Fruit fly (Drosophila melanogaster): Measurements from ENCODE around the gene ics.
A peak's percentile ranks its signal among the peaks of the same experiment; 100 is the strongest.

Gene ics

DNA sequence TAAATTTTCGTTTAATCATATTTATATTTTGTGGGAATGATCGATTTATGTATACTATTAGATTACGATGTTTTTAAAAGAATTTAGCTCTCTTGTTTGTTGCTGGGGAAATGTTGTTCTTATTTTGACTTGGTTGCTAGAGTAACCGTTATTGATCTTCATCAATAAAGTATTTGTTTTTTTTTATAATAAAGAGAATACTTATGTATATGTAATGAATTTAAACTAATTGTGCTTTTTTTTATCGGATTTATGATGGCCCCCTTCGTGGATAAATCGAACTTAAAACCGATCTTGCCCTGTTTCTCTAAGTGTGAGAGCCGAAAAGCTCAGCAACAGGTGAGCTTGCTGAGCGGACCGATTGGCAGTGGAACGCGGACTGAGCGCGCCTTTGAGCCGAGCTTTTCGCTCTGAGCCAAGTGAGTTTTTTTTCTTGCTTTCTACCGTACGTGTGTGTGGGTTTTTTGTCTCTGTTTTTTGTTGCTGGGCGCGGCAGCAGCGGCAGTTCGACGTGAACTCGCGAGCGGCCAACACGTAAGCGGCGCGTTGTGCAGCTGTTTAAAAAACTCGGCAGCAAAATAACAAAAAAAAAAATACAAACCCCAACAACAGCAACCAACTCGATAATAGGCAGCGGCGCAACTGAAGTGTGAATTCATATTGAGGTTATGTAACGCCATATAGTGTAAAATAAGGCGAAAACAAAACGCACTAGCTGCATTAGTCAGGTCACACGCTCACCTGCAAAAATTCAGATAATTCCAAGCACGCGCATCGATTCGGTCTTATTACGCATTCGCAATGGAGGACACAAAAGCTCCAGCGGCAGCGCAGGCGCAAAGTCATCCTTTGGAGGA is 22.9 kb upstream of the ics start, which contains the start of gene CG18507 (continued):
- peak; percentile 24 for TF ChIP-seq OdsH (GFP tag; optimal IDR thresholded peaks at IDR 0.05)
- peak; percentile 9 for TF ChIP-seq CG11902 (GFP tag; optimal IDR thresholded peaks at IDR 0.05)
- peak; percentile 48 for TF ChIP-seq net (GFP tag; optimal IDR thresholded peaks at IDR 0.05)
- TF ChIP-seq CG11762 (GFP tag; optimal IDR thresholded peaks at IDR 0.05; ENCODE audit: insufficient read depth), result no peak
- TF ChIP-seq CG8119 (GFP tag; IDR thresholded peaks at IDR 0.05), result peak; percentile 67; the same call in 2 of the 3 replicates

DNA sequence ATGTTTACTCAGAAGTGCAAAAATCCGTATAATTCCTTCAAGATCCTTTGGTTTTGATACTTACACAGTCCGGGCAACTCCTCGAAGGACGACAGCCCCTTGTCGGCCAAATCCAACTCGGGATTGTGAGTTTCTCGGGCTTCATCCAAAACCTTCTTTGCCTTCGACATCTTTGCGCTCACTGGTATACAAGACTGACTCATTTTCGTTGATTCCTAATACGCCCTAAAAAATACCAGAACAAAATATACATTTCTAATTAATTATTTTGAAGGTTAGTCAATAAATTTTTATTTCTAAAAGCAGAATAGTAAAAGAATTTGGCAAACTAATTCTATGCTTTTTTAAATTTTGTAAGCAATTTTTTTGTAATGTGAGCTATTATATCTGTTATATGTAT is 1.4 kb downstream of the ics start:
- TF ChIP-seq CG8319 (GFP tag; optimal IDR thresholded peaks at IDR 0.05), result no peak
- TF ChIP-seq achi (GFP tag; optimal IDR thresholded peaks at IDR 0.05), result no peak
- no peak for TF ChIP-seq CG4318 (GFP tag; optimal IDR thresholded peaks at IDR 0.05)
- no peak for TF ChIP-seq lz (GFP tag; optimal IDR thresholded peaks at IDR 0.05)
- no peak for TF ChIP-seq CG15336 (GFP tag; IDR thresholded peaks at IDR 0.05)
- no peak for TF ChIP-seq CG31627 (GFP tag; optimal IDR thresholded peaks at IDR 0.05)
- TF ChIP-seq CG7368 (GFP tag; optimal IDR thresholded peaks at IDR 0.05), result no peak
- no peak for TF ChIP-seq Smox (GFP tag; optimal IDR thresholded peaks at IDR 0.05)
- TF ChIP-seq CG3032 (tag; optimal IDR thresholded peaks at IDR 0.05), result no peak
- TF ChIP-seq svp (GFP tag), result no peak
- TF ChIP-seq Hr4 (GFP tag; optimal IDR thresholded peaks at IDR 0.05), result no peak
- no peak for TF ChIP-seq fd59A (GFP tag; optimal IDR thresholded peaks at IDR 0.05)
- TF ChIP-seq Gug (GFP tag; IDR thresholded peaks at IDR 0.05), result no peak
- TF ChIP-seq CG6854 (GFP tag; optimal IDR thresholded peaks at IDR 0.05), result no peak
- TF ChIP-seq Lpt (GFP tag; optimal IDR thresholded peaks at IDR 0.05), result no peak

DNA sequence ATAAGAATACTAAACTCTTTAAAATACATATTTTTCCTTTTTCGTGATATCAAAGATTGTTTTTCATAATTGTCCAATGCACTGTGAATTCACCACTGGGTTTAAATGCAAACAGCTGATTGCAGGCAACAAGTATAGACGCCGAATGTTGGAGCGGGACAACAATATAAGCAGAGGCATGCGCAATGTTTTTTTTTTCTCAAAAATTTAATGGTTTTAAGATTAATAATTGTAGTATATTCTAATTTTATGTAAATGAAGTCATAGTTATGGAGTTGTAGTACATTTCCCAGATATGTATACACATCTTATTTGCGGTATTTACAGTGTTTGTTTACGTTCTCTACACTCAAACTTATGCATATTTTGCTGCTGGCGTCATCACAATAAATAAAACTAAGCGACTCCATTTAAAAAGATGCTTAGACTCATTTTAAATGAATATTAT is 1.9 kb downstream of the ics start:
- TF ChIP-seq topi (GFP tag; optimal IDR thresholded peaks at IDR 0.05) (no peak), salr (GFP tag; optimal IDR thresholded peaks at IDR 0.05) (no peak), Smox (GFP tag; optimal IDR thresholded peaks at IDR 0.05) (no peak), CG11902 (GFP tag; optimal IDR thresholded peaks at IDR 0.05) (no peak), CG8319 (GFP tag; optimal IDR thresholded peaks at IDR 0.05) (no peak), OdsH (GFP tag; optimal IDR thresholded peaks at IDR 0.05) (no peak), CG8632 (GFP tag; optimal IDR thresholded peaks at IDR 0.05) (peak; percentile 4), net (GFP tag; optimal IDR thresholded peaks at IDR 0.05) (no peak), Hr38 (GFP tag; optimal IDR thresholded peaks at IDR 0.05) (no peak), CG6792 (GFP tag; optimal IDR thresholded peaks at IDR 0.05) (no peak), CG1621 (tag; optimal IDR thresholded peaks at IDR 0.05) (no peak), CG31627 (GFP tag; optimal IDR thresholded peaks at IDR 0.05) (no peak), dsx (GFP tag; optimal IDR thresholded peaks at IDR 0.05; ENCODE audit: poor library complexity, severe bottlenecking) (no peak), svp (GFP tag) (no peak), CG4318 (GFP tag; optimal IDR thresholded peaks at IDR 0.05) (no peak), fd85E (GFP tag; optimal IDR thresholded peaks at IDR 0.05) (no peak), fd59A (GFP tag; optimal IDR thresholded peaks at IDR 0.05) (no peak), CG10669 (GFP tag; optimal IDR thresholded peaks at IDR 0.05) (no peak), CG34406 (GFP tag; optimal IDR thresholded peaks at IDR 0.05) (no peak), CG11294 (GFP tag; IDR thresholded peaks at IDR 0.05) (no peak), Sox102F (GFP tag; optimal IDR thresholded peaks at IDR 0.05) (peak; percentile 4), CG3919 (GFP tag; optimal IDR thresholded peaks at IDR 0.05) (no peak), CG6276 (GFP tag; optimal IDR thresholded peaks at IDR 0.05) (no peak), Ets96B (tag; optimal IDR thresholded peaks at IDR 0.05) (no peak), fkh (GFP tag; optimal IDR thresholded peaks at IDR 0.05) (peak; percentile 64), CG7368 (GFP tag; optimal IDR thresholded peaks at IDR 0.05) (no peak), pdm3 (GFP tag; optimal IDR thresholded peaks at IDR 0.05) (no peak), CG8119 (GFP tag; IDR thresholded peaks at IDR 0.05) (peak; percentile 45; the same call in 1 of the 3 replicates), ss (GFP tag; optimal IDR thresholded peaks at IDR 0.05) (peak in 1 of 2 experiments; percentile 31), Eip78C (GFP tag) (peak; percentile 71), CG3032 (tag; optimal IDR thresholded peaks at IDR 0.05) (no peak), CG16779 (tag; optimal IDR thresholded peaks at IDR 0.05) (no peak), CG6808 (GFP tag; optimal IDR thresholded peaks at IDR 0.05) (no peak), Lpt (GFP tag; optimal IDR thresholded peaks at IDR 0.05) (no peak), CG9139 (GFP tag; optimal IDR thresholded peaks at IDR 0.05) (no peak), vri (GFP tag; optimal IDR thresholded peaks at IDR 0.05) (peak; percentile 4), Ets21C (GFP tag; optimal IDR thresholded peaks at IDR 0.05) (no peak), CG11762 (GFP tag; optimal IDR thresholded peaks at IDR 0.05; ENCODE audit: insufficient read depth) (no peak), lz (GFP tag; optimal IDR thresholded peaks at IDR 0.05) (no peak)

All from whole organism, prepupa.